Fruit fly (Drosophila melanogaster) whole organism, embryonic: Measurements from ENCODE around the gene CG43319.

Experiments used
- CG2712 ChIP-seq: fragments of 200-800 bp; optimal IDR thresholded peaks from 3 replicates; lab custom pipeline; 2019; ENCODE audit warnings: missing biosample characterization, mild to moderate bottlenecking, missing genetic modification characterization, moderate library complexity
- CG33557 ChIP-seq: fragments of 200-800 bp; sonication (Bioruptor generic); optimal IDR thresholded peaks from 2 replicates; lab custom pipeline; 2019; ENCODE audit warnings: missing biosample characterization, mild to moderate bottlenecking, missing genetic modification characterization, moderate library complexity
- Neu2 ChIP-seq: fragments of 200-800 bp; sonication (Bioruptor generic); optimal IDR thresholded peaks from 3 replicates; lab custom pipeline; 2016; ENCODE audit warnings: missing biosample characterization, missing genetic modification characterization, borderline replicate concordance
- ase ChIP-seq: fragments of 200-800 bp; sonication (Bioruptor generic); IDR thresholded peaks from 3 replicates; pipeline ENCODE4 v1.3.6; 2022; ENCODE audit warnings: missing biosample characterization, missing genetic modification characterization
- fru ChIP-seq: fragments of >200 bp; optimal IDR thresholded peaks from 2 replicates; lab custom pipeline; 2017
- knrl ChIP-seq: fragments of 200-800 bp; sonication (Bioruptor generic); IDR thresholded peaks from 3 replicates; pipeline ENCODE4 v1.3.6; 2022; ENCODE audit warnings: missing biosample characterization, missing genetic modification characterization; ENCODE audit not compliant: partially characterized antibody
- pzg ChIP-seq: fragments of 200-800 bp; sonication (Bioruptor generic); optimal IDR thresholded peaks from 3 replicates; lab custom pipeline; 2018; ENCODE audit warnings: missing biosample characterization, mild to moderate bottlenecking, missing genetic modification characterization, moderate library complexity
- zfh1 ChIP-seq: fragments of 200-800 bp; sonication (Bioruptor generic); IDR thresholded peaks from 3 replicates; pipeline ENCODE4 v1.3.6; 2022; ENCODE audit warnings: missing biosample characterization, missing genetic modification characterization

DNA sequence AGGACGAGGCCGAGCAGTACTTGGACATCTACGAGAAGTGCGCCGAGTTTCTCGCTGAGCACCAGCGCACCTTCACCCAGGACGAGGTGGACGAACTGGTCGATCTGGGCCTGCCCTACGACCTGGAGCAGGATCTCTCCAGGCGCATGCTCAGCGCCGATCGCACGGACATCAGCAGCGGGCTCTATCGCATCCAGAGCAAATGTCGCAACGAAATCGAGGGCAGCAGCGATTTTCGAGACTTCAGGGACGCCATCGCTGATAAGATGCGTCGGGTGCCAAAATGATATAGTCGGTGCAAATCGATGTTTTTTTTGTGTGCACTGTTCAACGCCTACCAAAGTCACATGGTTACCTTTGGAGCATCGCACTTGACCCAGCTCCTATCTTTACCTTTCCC, 14.5 kb upstream of the CG43319 start:
- no peak for TF ChIP-seq ase (GFP tag; lab: Robert Waterston, UW)
- TF ChIP-seq knrl (GFP tag; lab: Robert Waterston, UW): no peak
- TF ChIP-seq zfh1: no peak
- no peak for TF ChIP-seq pzg
- no peak for TF ChIP-seq CG33557 (GFP tag; lab: Kevin White, UChicago)
- TF ChIP-seq Neu2 (GFP tag; lab: Kevin White, UChicago): no peak
- TF ChIP-seq fru: no peak
- no peak for TF ChIP-seq CG2712 (tag; lab: Kevin White, UChicago)
